Worm (Caenorhabditis elegans): ENCODE measurements around the gene pgp-9.

pgp-9 gene

DNA sequence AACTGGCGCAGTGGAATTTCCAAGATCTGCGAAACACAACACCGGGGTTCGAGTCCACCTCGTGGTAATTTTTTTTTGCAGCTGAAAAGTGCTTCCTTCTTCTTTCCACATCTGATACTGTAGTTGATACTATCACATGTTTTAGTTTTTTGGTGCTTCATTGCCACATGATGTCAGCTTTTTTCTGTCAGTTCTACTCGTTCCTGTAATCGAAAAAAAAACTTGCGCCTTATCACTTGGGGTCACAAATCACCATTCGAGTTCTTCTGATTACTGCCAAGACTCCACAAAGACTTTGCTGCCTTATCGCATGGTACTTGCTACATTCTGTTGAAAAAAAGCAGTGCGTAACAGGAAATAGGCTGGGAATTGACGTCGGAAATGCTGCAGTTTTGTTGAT, 34.0 kb upstream of the pgp-9 start:
- TF ChIP-seq aly-1 (tag; optimal IDR thresholded peaks at IDR 0.05) (no peak), flt-1 (GFP tag; IDR thresholded peaks at IDR 0.05) (no peak), scrt-1 (GFP tag; IDR thresholded peaks at IDR 0.05) (no peak), hnd-1 (tag; optimal IDR thresholded peaks at IDR 0.05) (no peak), ama-1 (optimal IDR thresholded peaks at IDR 0.05) (no peak), pes-1 (GFP tag; IDR thresholded peaks at IDR 0.05) (no peak), hmbx-1 (tag; optimal IDR thresholded peaks at IDR 0.05) (no peak), F13C5.2 (tag; optimal IDR thresholded peaks at IDR 0.05) (no peak), sea-1 (GFP tag; conservative IDR thresholded peaks at IDR 0.05) (no peak), tbx-11 (GFP tag; IDR thresholded peaks at IDR 0.05) (no peak), tra-4 (tag; optimal IDR thresholded peaks at IDR 0.05) (no peak)

DNA sequence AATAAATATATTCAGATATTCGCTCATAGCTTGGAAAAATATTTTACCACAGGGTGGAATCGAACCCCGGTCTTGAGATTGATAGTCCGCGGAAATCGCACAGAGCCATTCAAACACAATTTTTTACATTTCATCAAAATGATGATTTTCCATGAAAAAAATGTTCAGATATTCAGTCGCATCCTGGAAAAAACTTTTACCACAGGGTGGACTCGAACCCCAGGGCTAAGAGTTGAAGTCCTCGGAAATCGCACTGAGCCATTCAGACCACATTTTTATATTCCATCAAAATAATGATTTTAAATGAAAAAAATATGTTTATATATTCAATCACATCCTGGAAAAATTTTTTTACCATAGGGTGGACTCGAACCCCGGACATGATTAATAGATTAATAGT, 33.1 kb upstream of the pgp-9 start:
- no peak for TF ChIP-seq scrt-1 (GFP tag; IDR thresholded peaks at IDR 0.05)
- TF ChIP-seq F13C5.2 (tag; optimal IDR thresholded peaks at IDR 0.05), result no peak
- no peak for TF ChIP-seq ceh-13 (GFP tag; optimal IDR thresholded peaks at IDR 0.05)
- TF ChIP-seq ceh-36 (tag; optimal IDR thresholded peaks at IDR 0.05), result no peak
- TF ChIP-seq tbx-37 (GFP tag; conservative IDR thresholded peaks at IDR 0.05), result no peak
- no peak for TF ChIP-seq aly-1 (tag; optimal IDR thresholded peaks at IDR 0.05)
- no peak for TF ChIP-seq ama-1 (optimal IDR thresholded peaks at IDR 0.05)
- TF ChIP-seq pes-1 (GFP tag; IDR thresholded peaks at IDR 0.05), result no peak
- TF ChIP-seq ets-7 (tag; optimal IDR thresholded peaks at IDR 0.05), result no peak
- TF ChIP-seq sea-1 (GFP tag; conservative IDR thresholded peaks at IDR 0.05), result no peak
- no peak for TF ChIP-seq tra-4 (tag; optimal IDR thresholded peaks at IDR 0.05)
- TF ChIP-seq flt-1 (GFP tag; IDR thresholded peaks at IDR 0.05), result no peak
- TF ChIP-seq hmbx-1 (tag; optimal IDR thresholded peaks at IDR 0.05), result no peak
- no peak for TF ChIP-seq tbx-11 (GFP tag; IDR thresholded peaks at IDR 0.05)
- no peak for TF ChIP-seq hmg-4 (GFP tag; optimal IDR thresholded peaks at IDR 0.05)

DNA sequence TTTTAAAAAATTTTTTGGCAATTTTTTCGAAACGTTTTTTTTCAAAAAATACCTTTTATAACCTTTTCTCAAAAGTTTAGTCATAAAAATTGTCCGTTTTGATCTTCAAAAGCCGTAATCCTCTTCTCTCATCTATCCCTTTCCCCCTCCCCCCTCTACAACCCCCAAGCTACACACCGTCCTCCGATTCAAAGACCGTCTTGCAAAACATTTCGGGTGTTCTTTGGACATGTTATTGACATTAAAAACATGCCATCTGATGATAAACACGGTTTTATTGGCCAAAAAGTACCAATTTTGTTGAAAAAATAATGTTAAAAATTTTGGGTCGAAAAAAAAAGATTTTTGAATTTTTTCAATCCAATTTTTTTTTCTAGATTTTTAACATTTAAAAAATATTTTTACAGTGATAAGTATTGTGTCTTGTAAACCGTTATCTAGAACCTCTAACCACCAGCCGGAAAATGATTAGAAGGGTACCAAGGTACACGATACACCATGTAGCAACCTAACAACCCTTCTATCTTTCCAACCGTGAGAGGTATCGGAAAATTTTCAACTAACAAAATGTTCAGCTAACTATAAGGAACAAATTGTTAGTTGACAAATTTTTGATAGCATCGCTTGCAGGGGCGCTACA, 32.4 kb upstream of the pgp-9 start:
- TF ChIP-seq sea-1 (GFP tag; conservative IDR thresholded peaks at IDR 0.05) (no peak), aly-1 (tag; optimal IDR thresholded peaks at IDR 0.05) (no peak), tbx-37 (GFP tag; conservative IDR thresholded peaks at IDR 0.05) (no peak), tra-4 (tag; optimal IDR thresholded peaks at IDR 0.05) (no peak), hnd-1 (tag; optimal IDR thresholded peaks at IDR 0.05) (no peak), pes-1 (GFP tag; IDR thresholded peaks at IDR 0.05) (no peak), B0310.2 (tag; optimal IDR thresholded peaks at IDR 0.05) (no peak), hmbx-1 (tag; optimal IDR thresholded peaks at IDR 0.05) (no peak), ama-1 (optimal IDR thresholded peaks at IDR 0.05) (no peak)

DNA sequence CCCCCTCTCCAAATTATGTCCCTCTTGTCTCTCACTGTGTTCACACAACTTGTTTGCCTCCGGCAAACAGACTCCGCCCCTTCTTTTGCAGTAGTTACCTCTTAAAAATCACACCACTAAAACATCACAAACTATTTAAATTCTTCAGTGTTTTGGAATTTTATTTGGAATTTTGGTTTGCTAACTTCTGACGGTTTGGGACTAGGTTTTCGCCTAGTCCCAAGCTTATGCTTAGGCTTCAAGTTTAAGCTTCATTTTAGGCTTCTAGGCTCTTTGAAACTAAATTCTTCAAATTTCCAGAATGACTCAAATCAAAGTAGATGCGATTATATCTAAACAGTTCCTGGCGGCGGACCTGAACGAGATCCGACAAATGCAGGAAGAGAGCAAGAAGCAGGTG, 31.0 kb upstream of the pgp-9 start, which contains the start of gene fat-5:
fat-5 (plus strand) TSS at position 301 of the 400 bp plus-strand sequence.
- TF ChIP-seq ceh-36 (tag; optimal IDR thresholded peaks at IDR 0.05), result no peak
- TF ChIP-seq tbx-37 (GFP tag; conservative IDR thresholded peaks at IDR 0.05), result no peak
- no peak for TF ChIP-seq tra-4 (tag; optimal IDR thresholded peaks at IDR 0.05)
- TF ChIP-seq ceh-13 (GFP tag; optimal IDR thresholded peaks at IDR 0.05), result no peak
- TF ChIP-seq aly-1 (tag; optimal IDR thresholded peaks at IDR 0.05), result no peak
- no peak for TF ChIP-seq ama-1 (optimal IDR thresholded peaks at IDR 0.05)
- no peak for TF ChIP-seq hnd-1 (tag; optimal IDR thresholded peaks at IDR 0.05)
- no peak for TF ChIP-seq flt-1 (GFP tag; IDR thresholded peaks at IDR 0.05)
- TF ChIP-seq hmg-4 (GFP tag; optimal IDR thresholded peaks at IDR 0.05), result no peak
- no peak for TF ChIP-seq pes-1 (GFP tag; IDR thresholded peaks at IDR 0.05)
- no peak for TF ChIP-seq F13C5.2 (tag; optimal IDR thresholded peaks at IDR 0.05)
- no peak for TF ChIP-seq scrt-1 (GFP tag; IDR thresholded peaks at IDR 0.05)
- TF ChIP-seq sea-1 (GFP tag; conservative IDR thresholded peaks at IDR 0.05), result no peak
- no peak for TF ChIP-seq hmbx-1 (tag; optimal IDR thresholded peaks at IDR 0.05)
- no peak for TF ChIP-seq ets-7 (tag; optimal IDR thresholded peaks at IDR 0.05)
- no peak for TF ChIP-seq B0310.2 (tag; optimal IDR thresholded peaks at IDR 0.05)
- TF ChIP-seq tbx-11 (GFP tag; IDR thresholded peaks at IDR 0.05), result no peak

DNA sequence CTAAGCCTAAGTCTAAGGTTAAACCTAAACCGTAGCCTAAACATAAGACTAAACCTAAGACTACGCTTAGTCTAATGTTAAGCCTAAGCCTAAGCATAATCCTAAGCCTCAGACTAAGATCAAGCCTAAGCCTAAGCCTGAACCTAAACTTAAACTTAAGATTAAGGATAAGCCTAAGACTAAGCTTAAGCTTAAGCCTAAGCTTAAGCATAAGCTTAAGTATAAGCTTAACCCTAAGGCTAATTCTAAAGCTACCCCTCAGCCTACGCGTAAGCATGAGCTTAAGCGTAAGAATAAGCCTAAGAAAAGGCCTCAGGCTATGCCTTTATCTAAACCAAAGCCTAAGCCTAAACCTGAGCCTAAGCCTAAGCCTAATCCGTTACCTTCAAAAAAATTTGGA, 27.4 kb upstream of the pgp-9 start:
- TF ChIP-seq F13C5.2 (tag; optimal IDR thresholded peaks at IDR 0.05) (no peak), ceh-36 (tag; optimal IDR thresholded peaks at IDR 0.05) (peak; percentile 69)

DNA sequence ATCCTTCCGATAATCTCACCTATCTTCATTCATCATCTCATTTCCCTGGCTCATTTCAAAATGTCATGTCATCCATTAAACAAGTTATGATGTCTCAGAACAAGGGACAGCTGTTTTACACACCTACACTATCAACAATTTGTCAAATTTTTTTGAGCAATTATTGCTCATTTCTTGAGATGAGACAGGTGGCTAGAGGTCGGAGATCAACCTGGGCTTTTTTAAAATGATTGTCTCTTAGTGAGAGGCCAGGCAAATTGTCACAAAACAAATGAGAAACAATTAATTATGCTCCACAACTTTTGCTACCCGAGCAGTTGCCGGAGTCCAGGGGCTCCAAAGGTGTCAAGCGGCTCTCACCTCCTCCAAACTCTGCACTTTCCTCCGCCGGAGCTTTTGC, 26.9 kb upstream of the pgp-9 start:
- TF ChIP-seq hmbx-1 (tag; optimal IDR thresholded peaks at IDR 0.05), result no peak
- no peak for TF ChIP-seq tbx-37 (GFP tag; conservative IDR thresholded peaks at IDR 0.05)
- TF ChIP-seq hnd-1 (tag; optimal IDR thresholded peaks at IDR 0.05), result no peak
- TF ChIP-seq ceh-36 (tag; optimal IDR thresholded peaks at IDR 0.05), result no peak
- no peak for TF ChIP-seq ets-7 (tag; optimal IDR thresholded peaks at IDR 0.05)
- TF ChIP-seq scrt-1 (GFP tag; IDR thresholded peaks at IDR 0.05), result no peak
- no peak for TF ChIP-seq ceh-13 (GFP tag; optimal IDR thresholded peaks at IDR 0.05)
- TF ChIP-seq pes-1 (GFP tag; IDR thresholded peaks at IDR 0.05), result no peak

DNA sequence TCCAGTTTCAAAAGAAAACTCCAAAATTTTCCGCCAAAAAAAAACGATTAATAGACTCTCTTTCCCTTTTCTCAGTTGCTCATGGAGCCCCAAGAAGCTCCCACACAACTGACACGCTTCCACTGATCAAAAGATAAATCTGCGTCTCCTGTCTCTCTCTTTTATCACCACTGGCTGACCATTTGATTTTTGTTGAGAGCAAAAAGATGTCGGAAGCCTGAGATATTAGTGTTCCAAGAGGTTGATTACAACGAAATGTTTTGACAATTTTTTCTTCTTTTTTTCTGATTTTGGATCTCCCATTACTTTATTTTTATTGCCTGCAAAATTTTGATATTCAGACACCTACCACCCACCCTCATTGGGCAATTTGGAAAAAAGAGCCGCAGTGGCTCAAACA, 23.2 kb upstream of the pgp-9 start, which contains the start of gene twk-42:
twk-42 (minus strand) TSS at position 101 of the 400 bp plus-strand sequence.
- no peak for TF ChIP-seq scrt-1 (GFP tag; IDR thresholded peaks at IDR 0.05)
- no peak for TF ChIP-seq flt-1 (GFP tag; IDR thresholded peaks at IDR 0.05)
- no peak for TF ChIP-seq pes-1 (GFP tag; IDR thresholded peaks at IDR 0.05)
- no peak for TF ChIP-seq ets-7 (tag; optimal IDR thresholded peaks at IDR 0.05)
- TF ChIP-seq hmg-4 (GFP tag; optimal IDR thresholded peaks at IDR 0.05), result no peak
- no peak for TF ChIP-seq tbx-11 (GFP tag; IDR thresholded peaks at IDR 0.05)
- no peak for TF ChIP-seq ceh-36 (tag; optimal IDR thresholded peaks at IDR 0.05)
- no peak for TF ChIP-seq hnd-1 (tag; optimal IDR thresholded peaks at IDR 0.05)
- TF ChIP-seq tra-4 (tag; optimal IDR thresholded peaks at IDR 0.05), result no peak
- TF ChIP-seq F13C5.2 (tag; optimal IDR thresholded peaks at IDR 0.05), result no peak
- TF ChIP-seq hmbx-1 (tag; optimal IDR thresholded peaks at IDR 0.05), result no peak
- TF ChIP-seq ceh-13 (GFP tag; optimal IDR thresholded peaks at IDR 0.05), result no peak
- no peak for TF ChIP-seq ama-1 (optimal IDR thresholded peaks at IDR 0.05)
- no peak for TF ChIP-seq B0310.2 (tag; optimal IDR thresholded peaks at IDR 0.05)
- TF ChIP-seq tbx-37 (GFP tag; conservative IDR thresholded peaks at IDR 0.05), result no peak
- no peak for TF ChIP-seq aly-1 (tag; optimal IDR thresholded peaks at IDR 0.05)
